Worm (Caenorhabditis elegans): ENCODE results near the gene T26A8.4.

- no peak for TF ChIP-seq K12H6.12 (tag; optimal IDR thresholded peaks at IDR 0.05)
- TF ChIP-seq let-607 (tag; optimal IDR thresholded peaks at IDR 0.05): no peak
- no peak for TF ChIP-seq egl-18 (GFP tag; IDR thresholded peaks at IDR 0.05)
- TF ChIP-seq madf-10 (tag; optimal IDR thresholded peaks at IDR 0.05): no peak
- no peak for TF ChIP-seq ama-1 (optimal IDR thresholded peaks at IDR 0.05)
- no peak for TF ChIP-seq ama-1 (GFP tag; optimal IDR thresholded peaks at IDR 0.05)
- no peak for TF ChIP-seq madf-8 (GFP tag; conservative IDR thresholded peaks at IDR 0.05)
- TF ChIP-seq pbrm-1 (GFP tag; IDR thresholded peaks at IDR 0.05): no peak
- no peak for TF ChIP-seq Y95B8A.8 (GFP tag; IDR thresholded peaks at IDR 0.05)
- no peak for TF ChIP-seq F55B11.4 (tag; optimal IDR thresholded peaks at IDR 0.05; ENCODE audit: borderline replicate concordance, insufficient read depth)
- TF ChIP-seq rpc-1 (optimal IDR thresholded peaks at IDR 0.05): no peak
- TF ChIP-seq rpc-1 (tag; optimal IDR thresholded peaks at IDR 0.05): no peak
- TF ChIP-seq efl-1 (GFP tag; optimal IDR thresholded peaks at IDR 0.05): no peak
- no peak for TF ChIP-seq ztf-6 (GFP tag; IDR thresholded peaks at IDR 0.05)
- no peak for TF ChIP-seq nfya-1 (tag; optimal IDR thresholded peaks at IDR 0.05; ENCODE audit: borderline replicate concordance, insufficient read depth)
- no peak for TF ChIP-seq snpc-4 (GFP tag; optimal IDR thresholded peaks at IDR 0.05)
- no peak for TF ChIP-seq snpc-4 (tag; optimal IDR thresholded peaks at IDR 0.05)
Measured at ce11 chrIV:8456899-8457298, 24.2 kb upstream of the T26A8.4 start, which contains the start of gene syx-4.
